Fruit fly (Drosophila melanogaster): ENCODE data around the gene Tbc1d15-17.

The Tbc1d15-17 gene

dm6 chr2L:161453-162175 is 45.4 kb upstream of the Tbc1d15-17 start (continued):
- TF ChIP-seq usp (GFP tag; optimal IDR thresholded peaks at IDR 0.05) (no peak), Aef1 (GFP tag; IDR thresholded peaks at IDR 0.05) (no peak), NfI (GFP tag; optimal IDR thresholded peaks at IDR 0.05) (peak; percentile 6), Lpt (GFP tag; optimal IDR thresholded peaks at IDR 0.05) (no peak), CG11093 (GFP tag; IDR thresholded peaks at IDR 0.05) (no peak; the same call in 2 of the 3 replicates), CG2889 (GFP tag; IDR thresholded peaks at IDR 0.05) (no peak), zen (tag; optimal IDR thresholded peaks at IDR 0.05) (peak; percentile 80), CG12659 (GFP tag; optimal IDR thresholded peaks at IDR 0.05) (peak; percentile 5), lbe (GFP tag; optimal IDR thresholded peaks at IDR 0.05) (peak; percentile 65), psq (GFP tag; optimal IDR thresholded peaks at IDR 0.05) (peak; percentile 57), BtbVII (GFP tag; optimal IDR thresholded peaks at IDR 0.05) (peak; percentile 52), ash1 (GFP tag; optimal IDR thresholded peaks at IDR 0.05) (peak; percentile 26), gcm (GFP tag; optimal IDR thresholded peaks at IDR 0.05) (no peak), nom (GFP tag; optimal IDR thresholded peaks at IDR 0.05) (peak; percentile 51), CG10959 (GFP tag; IDR thresholded peaks at IDR 0.05) (no peak), CG12391 (tag; optimal IDR thresholded peaks at IDR 0.05) (no peak), Side (GFP tag; optimal IDR thresholded peaks at IDR 0.05) (peak; percentile 14), grau (tag; optimal IDR thresholded peaks at IDR 0.05) (no peak), CG4854 (GFP tag; optimal IDR thresholded peaks at IDR 0.05) (no peak), CG4360 (GFP tag; IDR thresholded peaks at IDR 0.05) (no peak), zf30C (GFP tag; optimal IDR thresholded peaks at IDR 0.05) (peak; percentile 58), Neu2 (GFP tag; optimal IDR thresholded peaks at IDR 0.05; ENCODE audit: borderline replicate concordance) (no peak), CG16779 (GFP tag; IDR thresholded peaks at IDR 0.05) (no peak), dysf (GFP tag; IDR thresholded peaks at IDR 0.05) (no peak), CG14710 (tag; optimal IDR thresholded peaks at IDR 0.05) (no peak), esg (GFP tag; conservative IDR thresholded peaks at IDR 0.05) (no peak), Dad (GFP tag; optimal IDR thresholded peaks at IDR 0.05) (no peak), prd (optimal IDR thresholded peaks at IDR 0.05) (no peak), prd (GFP tag; IDR thresholded peaks at IDR 0.05) (no peak), CG11398 (GFP tag; optimal IDR thresholded peaks at IDR 0.05) (peak; percentile 19), YL-1 (GFP tag; optimal IDR thresholded peaks at IDR 0.05) (peak; percentile 55), ttk (GFP tag; IDR thresholded peaks at IDR 0.05) (no peak), CG1792 (GFP tag; optimal IDR thresholded peaks at IDR 0.05) (no peak), D19B (GFP tag; optimal IDR thresholded peaks at IDR 0.05) (no peak), Dfd (GFP tag; optimal IDR thresholded peaks at IDR 0.05) (no peak), BEAF-32 (GFP tag; optimal IDR thresholded peaks at IDR 0.05) (no peak), pzg (GFP tag; optimal IDR thresholded peaks at IDR 0.05) (no peak), wek (GFP tag; optimal IDR thresholded peaks at IDR 0.05) (peak; percentile 31), toy (GFP tag; IDR thresholded peaks at IDR 0.05) (no peak), CG32532 (GFP tag; IDR thresholded peaks at IDR 0.05) (no peak), sqz (GFP tag; optimal IDR thresholded peaks at IDR 0.05) (peak; percentile 69), btn (GFP tag; optimal IDR thresholded peaks at IDR 0.05) (no peak), bsh (GFP tag; optimal IDR thresholded peaks at IDR 0.05) (peak in 1 of 2 experiments; percentile 8), Antp (GFP tag; optimal IDR thresholded peaks at IDR 0.05) (no peak), CG8478 (optimal IDR thresholded peaks at IDR 0.05) (no peak), ERR (GFP tag; optimal IDR thresholded peaks at IDR 0.05) (no peak), ab (GFP tag; optimal IDR thresholded peaks at IDR 0.05) (peak; percentile 21), CG9215 (GFP tag; IDR thresholded peaks at IDR 0.05) (no peak), CG18764 (GFP tag; optimal IDR thresholded peaks at IDR 0.05) (no peak), gfzf (GFP tag; optimal IDR thresholded peaks at IDR 0.05) (no peak), Hr78 (GFP tag; optimal IDR thresholded peaks at IDR 0.05) (no peak)
